Worm (Caenorhabditis elegans) whole organism, L4 larva: ENCODE data around the gene rgs-2.

Source experiments
- F49E8.2 ChIP-seq: sonication (generic microtip); optimal IDR thresholded peaks from 2 replicates; lab custom pipeline; 2016; ENCODE audit warnings: missing compliant biosample characterization, mild to moderate bottlenecking, missing genetic modification characterization, borderline replicate concordance
- T20F7.1 ChIP-seq: fragments of 200-800 bp; sonication (Bioruptor generic); optimal IDR thresholded peaks from 2 replicates; lab custom pipeline; 2018; ENCODE audit warnings: mild to moderate bottlenecking, missing genetic modification characterization, missing compliant biosample characterization
- ZK337.2 ChIP-seq: fragments of 200-800 bp; sonication (Bioruptor generic); IDR thresholded peaks from 2 replicates; pipeline ENCODE4 v1.3.6; 2022; ENCODE audit warnings: missing genetic modification reagents, missing genetic modification characterization, missing compliant biosample characterization
- ZK546.5 ChIP-seq, 2 experiments: sonication (generic microtip); optimal IDR thresholded peaks; 2 replicates each; lab custom pipeline; 2017; ENCODE audit warnings: missing biosample characterization in 2 of 2, missing genetic modification characterization in 2 of 2
- aha-1 ChIP-seq: fragments of 150-350 bp; peaks from one replicate; lab custom pipeline; 2014; ENCODE audit warnings: missing biosample characterization, missing genetic modification characterization
- aly-2 ChIP-seq: sonication (generic microtip); optimal IDR thresholded peaks from 2 replicates; lab custom pipeline; 2018; ENCODE audit warnings: missing biosample characterization, missing genetic modification characterization
- ceh-20 ChIP-seq: fragments of 200-800 bp; sonication (Bioruptor generic); IDR thresholded peaks from 2 replicates; pipeline ENCODE4 v1.3.6; 2022; ENCODE audit warnings: missing genetic modification reagents, missing genetic modification characterization, missing compliant biosample characterization
- ceh-28 ChIP-seq: fragments of 150-350 bp; optimal IDR thresholded peaks from 2 replicates; lab custom pipeline; 2014; ENCODE audit warnings: missing biosample characterization, missing genetic modification reagents, missing genetic modification characterization
- ceh-44 ChIP-seq: fragments of 200-800 bp; sonication (Bioruptor generic); IDR thresholded peaks from 2 replicates; pipeline ENCODE4 v1.3.6; 2022; ENCODE audit warnings: missing genetic modification reagents, missing genetic modification characterization, missing compliant biosample characterization
- ceh-62 ChIP-seq: sonication (generic microtip); optimal IDR thresholded peaks from 2 replicates; lab custom pipeline; 2017; ENCODE audit warnings: missing biosample characterization, missing genetic modification characterization
- ceh-82 ChIP-seq: sonication (generic microtip); optimal IDR thresholded peaks from 2 replicates; lab custom pipeline; 2017; ENCODE audit warnings: missing biosample characterization, missing genetic modification characterization
- ces-1 ChIP-seq: fragments of 150-350 bp; sonication (generic microtip); optimal IDR thresholded peaks from 4 replicates; lab custom pipeline; 2014; ENCODE audit warnings: missing biosample characterization, missing genetic modification reagents, missing genetic modification characterization
- daf-12 ChIP-seq: fragments of 150-350 bp; optimal IDR thresholded peaks from 2 replicates; lab custom pipeline; 2014; ENCODE audit warnings: missing biosample characterization, missing genetic modification reagents, missing genetic modification characterization
- daf-16 ChIP-seq, 3 experiments: sonication (generic microtip); optimal IDR thresholded peaks; 2 replicates each; lab custom pipeline; 2016 to 2017; ENCODE audit warnings: missing genetic modification characterization in 3 of 3, missing genetic modification reagents in 3 of 3, mild to moderate bottlenecking in 2 of 3, missing compliant biosample characterization in 2 of 3, missing biosample characterization in 1 of 3, moderate library complexity in 1 of 3
- daf-19 ChIP-seq: fragments of 200-800 bp; sonication (Bioruptor generic); conservative IDR thresholded peaks from 2 replicates; pipeline ENCODE4 v1.3.6; 2022; ENCODE audit warnings: missing genetic modification characterization, missing compliant biosample characterization
- daf-8 ChIP-seq: fragments of 200-800 bp; sonication (Bioruptor generic); IDR thresholded peaks from 2 replicates; pipeline ENCODE4 v1.3.6; 2022; ENCODE audit warnings: missing genetic modification characterization, missing compliant biosample characterization
- dmd-6 ChIP-seq: fragments of 200-800 bp; sonication (Bioruptor generic); IDR thresholded peaks from 2 replicates; pipeline ENCODE4 v1.3.6; 2022; ENCODE audit warnings: missing genetic modification reagents, missing genetic modification characterization, missing compliant biosample characterization
- dmd-8 ChIP-seq: fragments of 200-800 bp; sonication (Bioruptor generic); IDR thresholded peaks from 2 replicates; pipeline ENCODE4 v1.3.6; 2022; ENCODE audit warnings: missing genetic modification characterization, missing compliant biosample characterization
- dpl-1 ChIP-seq: fragments of 150-350 bp; optimal IDR thresholded peaks from 2 replicates; lab custom pipeline; 2014; ENCODE audit warnings: missing biosample characterization, missing genetic modification reagents, missing genetic modification characterization
- duxl-1 ChIP-seq: sonication (generic microtip); optimal IDR thresholded peaks from 2 replicates; lab custom pipeline; 2016; ENCODE audit warnings: mild to moderate bottlenecking, missing genetic modification characterization, moderate library complexity, missing compliant biosample characterization; ENCODE audit not compliant: poor library complexity
- dve-1 ChIP-seq: sonication (generic microtip); optimal IDR thresholded peaks from 2 replicates; lab custom pipeline; 2017; ENCODE audit warnings: antibody characterized with exemption, mild to moderate bottlenecking, missing genetic modification characterization, missing compliant biosample characterization; ENCODE audit not compliant: insufficient read depth
- egl-27 ChIP-seq: sonication (generic microtip); optimal IDR thresholded peaks from 3 replicates; lab custom pipeline; 2017; ENCODE audit warnings: missing biosample characterization, missing genetic modification reagents, missing genetic modification characterization
- fos-1 ChIP-seq: fragments of 150-350 bp; optimal IDR thresholded peaks from 2 replicates; lab custom pipeline; 2014; ENCODE audit warnings: missing biosample characterization, missing genetic modification characterization
- hif-1 ChIP-seq, 2 experiments: sonication (generic microtip); optimal IDR thresholded peaks; 2 replicates each; lab custom pipeline; 2016 to 2017; ENCODE audit warnings: missing compliant biosample characterization in 2 of 2, missing genetic modification characterization in 2 of 2, missing genetic modification reagents in 2 of 2, missing genotype in 2 of 2, mild to moderate bottlenecking in 1 of 2
- hlh-11 ChIP-seq: fragments of 200-800 bp; sonication (Bioruptor generic); optimal IDR thresholded peaks from 2 replicates; lab custom pipeline; 2018; ENCODE audit warnings: mild to moderate bottlenecking, missing genetic modification characterization, missing compliant biosample characterization
- hlh-30 ChIP-seq: sonication (generic microtip); optimal IDR thresholded peaks from 2 replicates; lab custom pipeline; 2017; ENCODE audit warnings: antibody characterized with exemption, mild to moderate bottlenecking, missing genetic modification characterization, missing compliant biosample characterization; ENCODE audit not compliant: insufficient read depth
- lin-29 ChIP-seq: fragments of 200-800 bp; sonication (Bioruptor generic); IDR thresholded peaks from 2 replicates; pipeline ENCODE4 v1.3.6; 2022; ENCODE audit warnings: missing genetic modification reagents, missing genetic modification characterization, missing compliant biosample characterization
- lir-3 ChIP-seq: sonication (generic microtip); optimal IDR thresholded peaks from 2 replicates; lab custom pipeline; 2016; ENCODE audit warnings: mild to moderate bottlenecking, missing genetic modification characterization, missing compliant biosample characterization
- lsy-2 ChIP-seq, 2 experiments: fragments of 150-350 bp in 1 of 2; sonication (generic microtip) in 1 of 2; optimal IDR thresholded peaks; 2 replicates each; lab custom pipeline; 2014 to 2017; ENCODE audit warnings: missing biosample characterization in 2 of 2, missing genetic modification characterization in 2 of 2
- madf-5 ChIP-seq, 2 experiments: fragments of 200-800 bp; sonication (Bioruptor generic); IDR thresholded peaks; 2 replicates each; pipeline ENCODE4 v1.3.6; 2022; ENCODE audit warnings: missing compliant biosample characterization in 2 of 2, missing genetic modification characterization in 2 of 2
- mdl-1 ChIP-seq, 2 experiments: fragments of 150-350 bp in 1 of 2; sonication (generic microtip) in 1 of 2; optimal IDR thresholded peaks; 2 replicates each; lab custom pipeline; 2014 to 2017; ENCODE audit warnings: missing biosample characterization in 2 of 2, missing genetic modification characterization in 2 of 2
- mdt-29 ChIP-seq: fragments of 200-800 bp; sonication (Bioruptor generic); IDR thresholded peaks from 2 replicates; pipeline ENCODE4 v1.3.6; 2022; ENCODE audit warnings: missing genetic modification reagents, missing genetic modification characterization, missing compliant biosample characterization
- mxl-2 ChIP-seq: fragments of 200-800 bp; sonication (Bioruptor generic); conservative IDR thresholded peaks from 2 replicates; pipeline ENCODE4 v1.3.6; 2022; ENCODE audit warnings: missing genetic modification reagents, missing genetic modification characterization, missing compliant biosample characterization
- mxl-3 ChIP-seq: fragments of 200-800 bp; sonication (Bioruptor generic); optimal IDR thresholded peaks from 2 replicates; lab custom pipeline; 2018; ENCODE audit warnings: mild to moderate bottlenecking, missing genetic modification characterization, missing compliant biosample characterization
- nhr-10 ChIP-seq: fragments of 150-350 bp; optimal IDR thresholded peaks from 2 replicates; lab custom pipeline; 2014; ENCODE audit warnings: missing biosample characterization, missing genetic modification characterization
- nhr-11 ChIP-seq: fragments of 150-350 bp; optimal IDR thresholded peaks from 2 replicates; lab custom pipeline; 2014; ENCODE audit warnings: missing biosample characterization, missing genetic modification characterization
- nhr-28 ChIP-seq: fragments of 150-350 bp; optimal IDR thresholded peaks from 2 replicates; lab custom pipeline; 2014; ENCODE audit warnings: missing biosample characterization, missing genetic modification characterization
- nhr-48 ChIP-seq: sonication (generic microtip); optimal IDR thresholded peaks from 2 replicates; lab custom pipeline; 2016; ENCODE audit warnings: mild to moderate bottlenecking, missing genetic modification characterization, missing compliant biosample characterization
- nhr-76 ChIP-seq: fragments of 150-350 bp; optimal IDR thresholded peaks from 2 replicates; lab custom pipeline; 2014; ENCODE audit warnings: missing biosample characterization, missing genetic modification characterization
- nhr-77 ChIP-seq: fragments of 150-350 bp; optimal IDR thresholded peaks from 2 replicates; lab custom pipeline; 2014; ENCODE audit warnings: missing biosample characterization, missing genetic modification characterization
- rbr-2 ChIP-seq: sonication (generic microtip); optimal IDR thresholded peaks from 2 replicates; lab custom pipeline; 2016; ENCODE audit warnings: missing genotype, missing genetic modification characterization, missing compliant biosample characterization
- set-16 ChIP-seq: fragments of 200-800 bp; sonication (Bioruptor generic); IDR thresholded peaks from 2 replicates; pipeline ENCODE4 v1.3.6; 2022; ENCODE audit warnings: missing genetic modification reagents, missing genetic modification characterization, missing compliant biosample characterization
- skn-1 ChIP-seq: fragments of 150-350 bp; optimal IDR thresholded peaks from 2 replicates; lab custom pipeline; 2014; ENCODE audit warnings: missing biosample characterization, missing genetic modification characterization
- snpc-4 ChIP-seq: fragments of 150-350 bp; optimal IDR thresholded peaks from 2 replicates; lab custom pipeline; 2014; ENCODE audit warnings: missing biosample characterization, missing genetic modification characterization
- tag-97 ChIP-seq: fragments of 200-800 bp; sonication (Bioruptor generic); IDR thresholded peaks from 2 replicates; pipeline ENCODE4 v1.3.6; 2022; ENCODE audit warnings: missing genetic modification characterization, missing compliant biosample characterization
- tra-1 ChIP-seq: fragments of 200-800 bp; sonication (Bioruptor generic); IDR thresholded peaks from 2 replicates; pipeline ENCODE4 v1.3.6; 2022; ENCODE audit warnings: missing genetic modification reagents, missing genetic modification characterization, missing compliant biosample characterization
- vab-7 ChIP-seq: fragments of 200-800 bp; sonication (Bioruptor generic); IDR thresholded peaks from 2 replicates; pipeline ENCODE4 v1.3.6; 2022; ENCODE audit warnings: missing genetic modification reagents, missing genetic modification characterization, missing compliant biosample characterization
- zfp-2 ChIP-seq: sonication (generic microtip); optimal IDR thresholded peaks from 2 replicates; lab custom pipeline; 2016; ENCODE audit warnings: mild to moderate bottlenecking, missing genetic modification characterization, missing compliant biosample characterization
- zip-2 ChIP-seq: fragments of 150-350 bp; optimal IDR thresholded peaks from 2 replicates; lab custom pipeline; 2014; ENCODE audit warnings: missing biosample characterization, missing genetic modification characterization
- ztf-11 ChIP-seq: fragments of 150-350 bp; optimal IDR thresholded peaks from 2 replicates; lab custom pipeline; 2014; ENCODE audit warnings: missing biosample characterization, missing genetic modification characterization
- ztf-7 ChIP-seq: fragments of 150-350 bp; optimal IDR thresholded peaks from 2 replicates; lab custom pipeline; 2014; ENCODE audit warnings: missing biosample characterization, missing genetic modification characterization

rgs-2 gene

DNA sequence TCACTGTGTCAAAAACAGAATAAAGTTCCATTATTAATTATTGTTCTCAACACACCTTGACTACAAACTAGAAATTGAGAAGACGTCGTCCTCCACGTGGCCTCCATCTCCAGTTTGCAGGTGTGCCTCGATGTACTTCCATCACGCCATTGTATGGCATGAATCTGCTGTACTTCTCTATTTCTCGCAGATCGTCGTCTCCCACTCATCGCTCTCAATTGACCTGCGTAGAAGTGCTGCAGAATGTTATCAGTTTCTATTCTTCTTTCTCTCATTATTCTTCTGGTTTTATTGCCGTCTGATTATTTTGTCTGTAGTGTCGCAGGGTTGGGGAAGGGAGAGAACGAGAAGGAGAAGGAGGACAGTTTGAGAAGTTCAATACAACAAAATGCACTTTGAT is 47.2 kb downstream of the rgs-2 start (continued):
- TF ChIP-seq ceh-28 (tag; lab: Kevin White, UChicago) (no peak), fos-1 (no peak), ztf-7 (tag; lab: Kevin White, UChicago) (no peak), nhr-76 (tag; lab: Kevin White, UChicago) (no peak), skn-1 (tag; lab: Kevin White, UChicago) (no peak), aly-2 (no peak), ceh-82 (tag; lab: Kevin White, UChicago) (no peak), nhr-10 (tag; lab: Kevin White, UChicago) (peak; percentile 1), mdt-29 (peak; percentile 77; the same call in 1 of the 2 replicates), snpc-4 (tag; lab: Kevin White, UChicago) (no peak), daf-8 (GFP tag; lab: Robert Waterston, UW) (no peak), daf-19 (GFP tag; lab: Robert Waterston, UW) (no peak), ceh-20 (GFP tag; lab: Robert Waterston, UW) (0 out of 2 replicates have a peak, but pooled peaks have one; percentile 30), ceh-44 (GFP tag; lab: Robert Waterston, UW) (no peak), dve-1 (tag; lab: Kevin White, UChicago) (peak; percentile 88), ztf-11 (tag; lab: Kevin White, UChicago) (no peak), dmd-8 (GFP tag; lab: Robert Waterston, UW) (no peak), aha-1 (tag; lab: Kevin White, UChicago) (peak; percentile 69), zip-2 (tag; lab: Kevin White, UChicago) (no peak), madf-5 (GFP tag; IDR thresholded peaks at IDR 0.05; lab: Robert Waterston, UW) (0 out of 4 replicates have a peak, but pooled peaks of 1 of the 2 experiments have one; percentile 21), rbr-2 (tag; lab: Kevin White, UChicago) (no peak), ceh-62 (no peak), nhr-48 (tag; lab: Kevin White, UChicago) (peak; percentile 79), nhr-77 (tag; lab: Kevin White, UChicago) (peak; percentile 88), set-16 (GFP tag; lab: Robert Waterston, UW) (no peak), mxl-2 (GFP tag; lab: Robert Waterston, UW) (0 out of 2 replicates have a peak, but pooled peaks have one; percentile 20), zfp-2 (tag; lab: Kevin White, UChicago) (no peak), hif-1 (tag; optimal IDR thresholded peaks at IDR 0.05; lab: Kevin White, UChicago) (no peak), daf-12 (no peak), ZK546.5 (tag; optimal IDR thresholded peaks at IDR 0.05; lab: Kevin White, UChicago) (no peak), F49E8.2 (no peak), lir-3 (tag; lab: Kevin White, UChicago) (no peak), ces-1 (GFP tag; lab: Kevin White, UChicago) (no peak), dpl-1 (GFP tag; lab: Kevin White, UChicago) (no peak), duxl-1 (tag; lab: Kevin White, UChicago) (no peak), egl-27 (tag; lab: Kevin White, UChicago) (no peak)

ce11 chrX:12761295-12761775 is 48.9 kb downstream of the rgs-2 start:
- TF ChIP-seq lin-29 (GFP tag; lab: Robert Waterston, UW) = 0 out of 2 replicates have a peak, but pooled peaks have one; percentile 25
- peak in 1 of 2 experiments; percentile 87 for TF ChIP-seq mdl-1 (tag; optimal IDR thresholded peaks at IDR 0.05; lab: Kevin White, UChicago)
- no peak for TF ChIP-seq nhr-11 (tag; lab: Kevin White, UChicago)
- TF ChIP-seq hlh-30 = peak; percentile 75
- TF ChIP-seq T20F7.1 (GFP tag; lab: Kevin White, UChicago) = peak; percentile 16
- peak; percentile 49 for TF ChIP-seq dmd-6 (GFP tag; lab: Robert Waterston, UW)
- TF ChIP-seq hlh-11 (tag; lab: Kevin White, UChicago) = peak; percentile 80
- TF ChIP-seq tra-1 (GFP tag; lab: Robert Waterston, UW) = 0 out of 2 replicates have a peak, but pooled peaks have one; percentile 49
- TF ChIP-seq mdt-29 = no peak
- peak; percentile 4 for TF ChIP-seq dve-1 (tag; lab: Kevin White, UChicago)
- TF ChIP-seq daf-16 (GFP tag; optimal IDR thresholded peaks at IDR 0.05; lab: Kevin White, UChicago) = peak in 1 of 2 experiments; percentile 45
- TF ChIP-seq daf-16 (tag; optimal IDR thresholded peaks at IDR 0.05; lab: Kevin White, UChicago) = no peak
- no peak for TF ChIP-seq ZK337.2 (GFP tag; lab: Robert Waterston, UW)
- no peak for TF ChIP-seq tag-97 (GFP tag; lab: Robert Waterston, UW)
- peak; percentile 85 for TF ChIP-seq mxl-3 (GFP tag; lab: Kevin White, UChicago)
- TF ChIP-seq vab-7 (GFP tag; lab: Robert Waterston, UW) = no peak
- TF ChIP-seq nhr-48 (tag; lab: Kevin White, UChicago) = peak; percentile 43
- peak; percentile 35 for TF ChIP-seq nhr-28 (tag; lab: Kevin White, UChicago)
- no peak for TF ChIP-seq lsy-2 (tag; optimal IDR thresholded peaks at IDR 0.05; lab: Kevin White, UChicago)
